Fruit fly (Drosophila melanogaster): Measurements from ENCODE around the gene CG7730.

Gene CG7730

DNA sequence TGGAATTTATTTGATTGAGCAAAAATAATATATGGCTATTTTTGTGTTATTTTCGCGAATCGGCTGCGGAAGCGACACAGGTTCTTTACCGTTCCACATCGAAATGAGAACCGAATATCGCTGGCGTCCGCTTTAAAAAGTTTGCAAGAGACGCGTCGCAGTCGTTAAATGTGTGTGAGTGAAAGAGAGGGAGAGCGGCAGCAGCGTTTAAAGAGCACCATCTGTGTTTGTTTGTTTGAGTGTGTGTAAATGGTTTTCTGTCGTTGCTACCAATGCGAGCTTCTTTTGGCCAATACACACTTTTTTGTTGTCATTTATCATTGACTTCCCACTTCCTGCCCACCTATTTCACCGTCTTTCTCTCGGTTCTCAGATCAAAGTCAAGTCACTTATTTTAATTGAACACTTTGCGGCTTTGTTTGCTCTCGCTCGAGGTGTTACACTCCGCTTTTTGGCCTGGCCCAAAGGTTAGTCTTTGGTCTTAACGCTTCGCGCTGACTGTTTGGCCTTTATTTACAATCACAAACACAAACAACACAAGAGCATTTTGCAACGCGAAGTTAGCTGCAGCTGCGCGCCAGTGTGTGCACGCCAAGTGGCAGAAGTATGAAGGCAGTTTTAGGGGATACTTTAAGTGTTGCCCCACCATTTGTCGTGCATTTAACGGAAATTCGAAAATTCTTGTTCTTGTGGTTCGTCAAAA, 15.1 kb upstream of the CG7730 start, which contains the start of gene CG3764 (continued):
- TF ChIP-seq CG10274 (GFP tag; optimal IDR thresholded peaks at IDR 0.05) = peak; percentile 67
- no peak for TF ChIP-seq CG43689 (GFP tag; IDR thresholded peaks at IDR 0.05)
- TF ChIP-seq CG12744 (GFP tag; optimal IDR thresholded peaks at IDR 0.05) = peak; percentile 20
- no peak for TF ChIP-seq h (optimal IDR thresholded peaks at IDR 0.05)
- peak; percentile 44 for TF ChIP-seq HLH54F (GFP tag; optimal IDR thresholded peaks at IDR 0.05)
- no peak for TF ChIP-seq CG2889 (GFP tag; IDR thresholded peaks at IDR 0.05)
- peak; percentile 96 for TF ChIP-seq kni (GFP tag; optimal IDR thresholded peaks at IDR 0.05)
- TF ChIP-seq CG8478 (optimal IDR thresholded peaks at IDR 0.05) = no peak
- TF ChIP-seq CG8765 (GFP tag; IDR thresholded peaks at IDR 0.05) = no peak
- TF ChIP-seq CG12942 (GFP tag; optimal IDR thresholded peaks at IDR 0.05) = peak; percentile 71
- TF ChIP-seq amos (GFP tag; IDR thresholded peaks at IDR 0.05; ENCODE audit: partially characterized antibody) = peak; percentile 45; the same call in 1 of the 2 replicates
- TF ChIP-seq CG3995 (GFP tag; optimal IDR thresholded peaks at IDR 0.05) = peak; percentile 54
- peak; percentile 41 for TF ChIP-seq ind (GFP tag; optimal IDR thresholded peaks at IDR 0.05)
- no peak for TF ChIP-seq kay (GFP tag; optimal IDR thresholded peaks at IDR 0.05)
- 0 out of 2 replicates have a peak, but pooled peaks have one; percentile 24 for TF ChIP-seq E2f1 (GFP tag; IDR thresholded peaks at IDR 0.05)
- TF ChIP-seq bbx (GFP tag; IDR thresholded peaks at IDR 0.05; ENCODE audit: partially characterized antibody) = peak; percentile 65
- TF ChIP-seq mam (GFP tag; optimal IDR thresholded peaks at IDR 0.05) = peak; percentile 53
- TF ChIP-seq luna (GFP tag; optimal IDR thresholded peaks at IDR 0.05) = no peak
- TF ChIP-seq Spps (tag; optimal IDR thresholded peaks at IDR 0.05) = peak; percentile 44
- no peak for TF ChIP-seq CG14667 (GFP tag; IDR thresholded peaks at IDR 0.05)
- peak; percentile 65 for TF ChIP-seq Rx (GFP tag; IDR thresholded peaks at IDR 0.05)
- TF ChIP-seq H15 (GFP tag; IDR thresholded peaks at IDR 0.05) = peak; percentile 61; the same call in 1 of the 3 replicates
- TF ChIP-seq sc (optimal IDR thresholded peaks at IDR 0.05) = no peak
- peak; percentile 70 for TF ChIP-seq sc (GFP tag; optimal IDR thresholded peaks at IDR 0.05)
- no peak for TF ChIP-seq ato (GFP tag; IDR thresholded peaks at IDR 0.05; ENCODE audit: partially characterized antibody)
- TF ChIP-seq nmo (GFP tag; optimal IDR thresholded peaks at IDR 0.05) = peak; percentile 70
- peak; percentile 64 for TF ChIP-seq CG8388 (GFP tag; optimal IDR thresholded peaks at IDR 0.05)
- TF ChIP-seq ase (GFP tag; IDR thresholded peaks at IDR 0.05) = 0 out of 3 replicates have a peak, but pooled peaks have one; percentile 27
- TF ChIP-seq Doc3 (GFP tag; IDR thresholded peaks at IDR 0.05; ENCODE audit: partially characterized antibody) = no peak
- TF ChIP-seq CG2116 (GFP tag; optimal IDR thresholded peaks at IDR 0.05) = peak; percentile 77
- TF ChIP-seq CG31388 (GFP tag; optimal IDR thresholded peaks at IDR 0.05) = peak; percentile 27
- TF ChIP-seq MTF-1 (GFP tag; optimal IDR thresholded peaks at IDR 0.05; ENCODE audit: borderline replicate concordance) = peak; percentile 88
- TF ChIP-seq chn (GFP tag; optimal IDR thresholded peaks at IDR 0.05) = peak; percentile 67
- TF ChIP-seq otp (GFP tag; IDR thresholded peaks at IDR 0.05) = peak; percentile 65; the same call in 1 of the 3 replicates
- TF ChIP-seq Hmr (GFP tag; optimal IDR thresholded peaks at IDR 0.05) = peak; percentile 88
- peak; percentile 49 for TF ChIP-seq pros (GFP tag; optimal IDR thresholded peaks at IDR 0.05)
- no peak for TF ChIP-seq hb (GFP tag; IDR thresholded peaks at IDR 0.05; ENCODE audit: partially characterized antibody)
- peak; percentile 24 for TF ChIP-seq Chrac-16 (GFP tag; optimal IDR thresholded peaks at IDR 0.05)
- TF ChIP-seq bigmax (GFP tag; optimal IDR thresholded peaks at IDR 0.05) = peak; percentile 70
- TF ChIP-seq gsb (GFP tag; IDR thresholded peaks at IDR 0.05) = peak; percentile 63; the same call in 1 of the 2 replicates
- no peak for TF ChIP-seq dan (GFP tag; IDR thresholded peaks at IDR 0.05)
- peak; percentile 100 for TF ChIP-seq ewg (GFP tag; optimal IDR thresholded peaks at IDR 0.05)
- peak; percentile 77 for TF ChIP-seq CG18619 (GFP tag; optimal IDR thresholded peaks at IDR 0.05)
- TF ChIP-seq CG3726 (GFP tag; IDR thresholded peaks at IDR 0.05) = peak; percentile 48; the same call in 1 of the 3 replicates
- TF ChIP-seq so (GFP tag; IDR thresholded peaks at IDR 0.05) = peak; percentile 44; the same call in 2 of the 3 replicates
- peak; percentile 55 for TF ChIP-seq Deaf1 (tag; optimal IDR thresholded peaks at IDR 0.05)
- TF ChIP-seq CG1647 (GFP tag; optimal IDR thresholded peaks at IDR 0.05) = peak; percentile 56
- TF ChIP-seq CG10431 (GFP tag; optimal IDR thresholded peaks at IDR 0.05) = peak; percentile 86
- TF ChIP-seq ranshi (GFP tag; IDR thresholded peaks at IDR 0.05) = peak; percentile 44; the same call in 1 of the 2 replicates
- no peak for TF ChIP-seq Taf1 (GFP tag; IDR thresholded peaks at IDR 0.05)
